Fruit fly (Drosophila melanogaster): ENCODE measurements around the gene CG6163.
A peak's percentile ranks its signal among the peaks of the same experiment; 100 is the strongest.

CG6163 gene

DNA sequence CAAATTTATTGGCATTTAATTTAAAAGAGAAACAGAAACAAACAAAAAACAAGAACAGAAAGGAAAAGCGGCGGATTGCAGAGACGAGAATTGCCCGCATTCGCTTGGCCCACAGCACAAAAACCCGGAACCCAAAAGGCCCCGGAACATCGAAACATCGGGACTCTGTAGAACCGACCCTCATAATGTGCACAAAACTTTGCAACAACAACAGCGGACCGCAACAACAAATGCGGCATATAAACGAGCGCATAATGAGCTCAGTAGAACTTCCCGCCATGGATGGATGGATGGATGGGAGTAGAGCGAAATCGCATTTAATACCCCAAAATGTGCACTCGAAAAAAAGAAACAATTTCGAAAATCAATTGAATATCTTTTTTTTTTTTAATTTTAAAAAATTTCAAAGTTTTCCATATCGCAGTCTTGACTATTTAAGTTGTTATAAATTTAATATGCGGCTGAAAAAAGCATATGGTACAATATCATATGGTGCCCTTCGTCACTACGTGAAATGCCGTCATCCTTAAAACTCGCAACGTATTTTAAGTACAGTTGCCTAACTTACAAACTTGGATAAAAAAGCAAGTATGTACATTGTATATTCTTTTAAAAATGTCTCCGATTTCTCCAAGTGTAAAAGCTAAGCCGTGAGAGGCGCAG, 28.5 kb downstream of the CG6163 start:
- TF ChIP-seq Pif1B (GFP tag; optimal IDR thresholded peaks at IDR 0.05): no peak
- TF ChIP-seq CG34367 (tag; optimal IDR thresholded peaks at IDR 0.05): no peak
- TF ChIP-seq CG4496 (GFP tag; IDR thresholded peaks at IDR 0.05): peak; percentile 15; the same call in 1 of the 3 replicates
- TF ChIP-seq rn (GFP tag; IDR thresholded peaks at IDR 0.05): no peak
- peak; percentile 10 for TF ChIP-seq CG14655 (GFP tag; optimal IDR thresholded peaks at IDR 0.05)
- TF ChIP-seq Snoo (tag; optimal IDR thresholded peaks at IDR 0.05): peak; percentile 48
- no peak for TF ChIP-seq gl (tag; optimal IDR thresholded peaks at IDR 0.05)

DNA sequence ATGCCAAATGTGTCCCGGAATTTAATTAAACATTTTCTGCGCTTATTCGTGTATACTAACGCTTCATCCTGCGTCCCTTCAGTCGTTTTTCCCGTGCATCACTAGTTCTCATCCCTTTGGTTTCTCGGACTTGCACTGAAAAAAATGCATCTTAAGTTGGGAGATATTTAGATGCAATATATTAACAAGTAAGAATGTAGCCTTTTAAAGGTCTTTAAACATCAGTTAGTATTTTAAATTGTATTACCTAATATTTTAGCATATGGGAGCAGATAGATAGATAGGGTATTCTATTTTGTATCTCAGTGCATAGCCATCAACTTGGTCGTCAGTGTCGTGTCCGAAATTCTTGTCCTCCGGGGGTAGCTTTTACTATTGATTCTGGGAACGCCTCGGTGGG, 30.7 kb downstream of the CG6163 start:
- TF ChIP-seq CG17806 (tag; optimal IDR thresholded peaks at IDR 0.05) (peak; percentile 14), CG13204 (GFP tag; optimal IDR thresholded peaks at IDR 0.05) (no peak), CG12605 (GFP tag; IDR thresholded peaks at IDR 0.05) (no peak), fd96Ca (GFP tag; IDR thresholded peaks at IDR 0.05) (no peak), Ets98B (GFP tag; IDR thresholded peaks at IDR 0.05) (no peak), Snoo (tag; optimal IDR thresholded peaks at IDR 0.05) (no peak)

DNA sequence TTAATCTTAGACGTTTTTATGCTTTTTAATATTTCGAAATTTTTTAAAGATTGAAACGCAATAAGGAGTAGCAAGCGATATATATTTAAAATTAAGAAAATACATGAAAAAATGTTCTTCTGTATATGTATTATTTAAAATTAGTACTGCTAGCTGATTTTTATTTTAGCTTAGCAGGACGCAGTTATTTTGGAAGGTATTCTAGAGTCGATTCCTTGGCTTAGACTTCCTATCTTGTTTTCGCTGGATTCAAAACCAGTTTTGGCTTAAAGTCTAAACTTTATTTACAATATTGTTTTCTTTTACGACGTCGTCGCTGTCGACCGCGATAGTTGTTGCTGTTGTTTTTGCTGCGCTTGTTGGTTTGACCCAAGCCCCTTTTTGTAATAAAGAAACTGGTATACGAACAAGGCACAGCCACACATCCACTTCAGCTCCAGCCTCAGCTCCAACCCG, 35.6 kb downstream of the CG6163 start:
- peak; percentile 58 for TF ChIP-seq CG13204 (GFP tag; optimal IDR thresholded peaks at IDR 0.05)
- no peak for TF ChIP-seq D1 (tag; optimal IDR thresholded peaks at IDR 0.05)
- peak; percentile 31 for TF ChIP-seq Pif1A (GFP tag; optimal IDR thresholded peaks at IDR 0.05)
- TF ChIP-seq EcR (GFP tag; optimal IDR thresholded peaks at IDR 0.05): peak; percentile 75
- peak; percentile 67 for TF ChIP-seq CG17806 (tag; optimal IDR thresholded peaks at IDR 0.05)
- TF ChIP-seq gl (tag; optimal IDR thresholded peaks at IDR 0.05): peak; percentile 15
- peak; percentile 74 for TF ChIP-seq CG34367 (tag; optimal IDR thresholded peaks at IDR 0.05)
- peak; percentile 70 for TF ChIP-seq CG9948 (tag; optimal IDR thresholded peaks at IDR 0.05)
- peak; percentile 69 for TF ChIP-seq CG14655 (GFP tag; optimal IDR thresholded peaks at IDR 0.05)
- peak; percentile 66 for TF ChIP-seq CG8301 (tag; optimal IDR thresholded peaks at IDR 0.05)
- TF ChIP-seq Snoo (tag; optimal IDR thresholded peaks at IDR 0.05): peak; percentile 83
- TF ChIP-seq CG15710 (tag; optimal IDR thresholded peaks at IDR 0.05): peak; percentile 87
- no peak for TF ChIP-seq CG10348 (GFP tag; IDR thresholded peaks at IDR 0.05)
- TF ChIP-seq rn (GFP tag; IDR thresholded peaks at IDR 0.05): no peak; the same call in 1 of the 2 replicates
- TF ChIP-seq fd96Ca (GFP tag; IDR thresholded peaks at IDR 0.05): peak; percentile 36; the same call in 1 of the 3 replicates
- TF ChIP-seq Pif1B (GFP tag; optimal IDR thresholded peaks at IDR 0.05): peak; percentile 65
- peak; percentile 86 for TF ChIP-seq CG8159 (tag; optimal IDR thresholded peaks at IDR 0.05)
- peak; percentile 78 for TF ChIP-seq CG12605 (GFP tag; IDR thresholded peaks at IDR 0.05)
- TF ChIP-seq CG32121 (GFP tag; IDR thresholded peaks at IDR 0.05): peak; percentile 75
- peak; percentile 73; the same call in 1 of the 3 replicates for TF ChIP-seq CG4496 (GFP tag; IDR thresholded peaks at IDR 0.05)
- TF ChIP-seq Ets98B (GFP tag; IDR thresholded peaks at IDR 0.05): peak; percentile 63

DNA sequence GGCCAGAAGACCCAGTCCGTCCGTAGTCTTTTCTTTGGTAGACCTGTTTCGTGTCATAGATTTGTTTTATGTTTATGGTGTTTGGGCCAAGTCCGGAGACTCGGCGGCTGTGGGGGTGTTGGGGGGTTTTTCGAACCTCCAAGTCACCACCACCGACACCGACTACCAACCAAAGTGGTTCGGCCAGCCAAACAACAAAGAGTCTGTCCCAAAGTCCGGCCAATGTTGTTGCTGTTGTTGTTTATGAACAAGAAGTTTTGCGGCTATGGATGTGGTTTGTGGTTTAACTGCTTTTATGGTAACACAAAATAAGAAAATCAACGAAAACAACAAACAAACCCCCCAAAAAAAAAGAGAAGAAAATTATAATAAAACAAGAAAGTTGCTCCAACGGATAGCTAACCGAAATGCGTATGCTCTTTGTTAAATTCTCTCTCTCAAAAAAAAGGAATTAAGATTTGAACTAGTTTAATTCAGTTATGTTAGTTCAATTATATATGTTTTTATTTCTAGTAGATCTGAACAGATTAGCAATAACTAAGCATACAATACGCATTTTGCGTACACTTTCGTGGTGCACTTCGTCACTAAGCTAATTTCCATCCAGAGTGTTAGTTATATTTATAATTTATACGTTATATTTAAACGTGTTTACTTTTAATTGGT, 36.5 kb downstream of the CG6163 start:
- peak; percentile 46 for TF ChIP-seq Pif1A (GFP tag; optimal IDR thresholded peaks at IDR 0.05)
- TF ChIP-seq CG4496 (GFP tag; IDR thresholded peaks at IDR 0.05): peak; percentile 83
- TF ChIP-seq CG34367 (tag; optimal IDR thresholded peaks at IDR 0.05): peak; percentile 61
- peak; percentile 85 for TF ChIP-seq gl (tag; optimal IDR thresholded peaks at IDR 0.05)
- TF ChIP-seq CG15710 (tag; optimal IDR thresholded peaks at IDR 0.05): peak; percentile 59
- peak; percentile 83 for TF ChIP-seq CG14655 (GFP tag; optimal IDR thresholded peaks at IDR 0.05)
- peak; percentile 66 for TF ChIP-seq CG8301 (tag; optimal IDR thresholded peaks at IDR 0.05)
- TF ChIP-seq CG9948 (tag; optimal IDR thresholded peaks at IDR 0.05): peak; percentile 69
- no peak for TF ChIP-seq CG10348 (GFP tag; IDR thresholded peaks at IDR 0.05)
- TF ChIP-seq D1 (tag; optimal IDR thresholded peaks at IDR 0.05): no peak
- peak; percentile 21 for TF ChIP-seq EcR (GFP tag; optimal IDR thresholded peaks at IDR 0.05)
- peak; percentile 76 for TF ChIP-seq CG8159 (tag; optimal IDR thresholded peaks at IDR 0.05)
- TF ChIP-seq Ets98B (GFP tag; IDR thresholded peaks at IDR 0.05): peak; percentile 72
- peak; percentile 65; the same call in 1 of the 3 replicates for TF ChIP-seq fd96Ca (GFP tag; IDR thresholded peaks at IDR 0.05)
- TF ChIP-seq rn (GFP tag; IDR thresholded peaks at IDR 0.05): peak; percentile 45; the same call in 1 of the 2 replicates
- TF ChIP-seq CG13204 (GFP tag; optimal IDR thresholded peaks at IDR 0.05): peak; percentile 32
- TF ChIP-seq Snoo (tag; optimal IDR thresholded peaks at IDR 0.05): peak; percentile 64
- peak; percentile 92 for TF ChIP-seq CG12605 (GFP tag; IDR thresholded peaks at IDR 0.05)
- TF ChIP-seq Pif1B (GFP tag; optimal IDR thresholded peaks at IDR 0.05): peak; percentile 72
- TF ChIP-seq CG17806 (tag; optimal IDR thresholded peaks at IDR 0.05): peak; percentile 63
- TF ChIP-seq CG32121 (GFP tag; IDR thresholded peaks at IDR 0.05): peak; percentile 71

DNA sequence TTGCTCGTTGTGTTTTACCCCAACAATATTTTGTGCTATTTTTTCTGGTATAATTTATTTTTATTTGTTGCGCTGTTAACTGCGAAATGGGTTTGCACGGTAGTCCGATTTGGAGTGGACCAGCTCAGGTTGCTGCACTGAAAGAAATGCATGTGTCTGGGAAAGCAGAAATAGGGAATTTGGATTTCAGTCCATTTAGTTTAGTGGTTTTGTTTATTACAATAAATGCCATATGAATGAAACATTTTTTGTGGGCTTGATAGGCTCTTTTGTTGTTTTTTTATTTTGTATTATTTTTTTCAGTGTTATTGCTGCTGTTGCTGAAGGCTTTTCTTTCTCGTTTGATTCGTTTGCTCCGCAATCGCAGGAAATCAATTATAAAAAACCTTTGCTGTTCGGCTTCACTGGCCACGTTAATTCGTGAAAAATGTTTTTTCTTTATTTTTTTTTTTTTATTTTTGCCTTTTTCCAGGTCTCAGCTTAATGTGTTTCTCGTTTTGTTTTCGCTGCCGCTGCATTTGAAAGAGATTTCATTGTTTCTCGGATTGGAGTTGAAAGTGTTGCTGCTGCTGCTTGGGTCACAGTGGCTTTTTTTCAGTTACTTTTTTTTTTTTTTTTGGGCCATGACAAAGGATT, 38.9 kb downstream of the CG6163 start:
- peak; percentile 88 for TF ChIP-seq CG8301 (tag; optimal IDR thresholded peaks at IDR 0.05)
- no peak for TF ChIP-seq EcR (GFP tag; optimal IDR thresholded peaks at IDR 0.05)
- peak; percentile 82 for TF ChIP-seq CG34367 (tag; optimal IDR thresholded peaks at IDR 0.05)
- peak; percentile 95 for TF ChIP-seq Ets98B (GFP tag; IDR thresholded peaks at IDR 0.05)
- peak; percentile 89 for TF ChIP-seq CG12605 (GFP tag; IDR thresholded peaks at IDR 0.05)
- TF ChIP-seq Pif1A (GFP tag; optimal IDR thresholded peaks at IDR 0.05): peak; percentile 95
- peak; percentile 87 for TF ChIP-seq CG15710 (tag; optimal IDR thresholded peaks at IDR 0.05)
- peak; percentile 73 for TF ChIP-seq D1 (tag; optimal IDR thresholded peaks at IDR 0.05)
- peak; percentile 83 for TF ChIP-seq CG10348 (GFP tag; IDR thresholded peaks at IDR 0.05)
- TF ChIP-seq CG13204 (GFP tag; optimal IDR thresholded peaks at IDR 0.05): peak; percentile 76
- peak; percentile 94 for TF ChIP-seq CG8159 (tag; optimal IDR thresholded peaks at IDR 0.05)
- TF ChIP-seq CG17806 (tag; optimal IDR thresholded peaks at IDR 0.05): peak; percentile 91
- peak; percentile 95 for TF ChIP-seq fd96Ca (GFP tag; IDR thresholded peaks at IDR 0.05)
- TF ChIP-seq CG4496 (GFP tag; IDR thresholded peaks at IDR 0.05): peak; percentile 97
- peak; percentile 94 for TF ChIP-seq CG32121 (GFP tag; IDR thresholded peaks at IDR 0.05)
- peak; percentile 94 for TF ChIP-seq rn (GFP tag; IDR thresholded peaks at IDR 0.05)
- TF ChIP-seq gl (tag; optimal IDR thresholded peaks at IDR 0.05): peak; percentile 76
- TF ChIP-seq Snoo (tag; optimal IDR thresholded peaks at IDR 0.05): peak; percentile 90
- peak; percentile 93 for TF ChIP-seq CG14655 (GFP tag; optimal IDR thresholded peaks at IDR 0.05)
- peak; percentile 93 for TF ChIP-seq CG9948 (tag; optimal IDR thresholded peaks at IDR 0.05)
- TF ChIP-seq Pif1B (GFP tag; optimal IDR thresholded peaks at IDR 0.05): peak; percentile 95

Data from whole organism, pupa.